Worm (Caenorhabditis elegans) whole organism, midembryonic: ENCODE measurements around the gene figl-1.

ENCODE experiments used
- T22C8.4 ChIP-seq: fragments of 200-800 bp; sonication (Bioruptor generic); IDR thresholded peaks from 2 replicates; pipeline ENCODE4 v1.3.6; 2022; ENCODE audit warnings: missing genetic modification characterization, missing compliant biosample characterization
- cog-1 ChIP-seq: sonication (generic microtip); optimal IDR thresholded peaks from 2 replicates; lab custom pipeline; 2016; ENCODE audit warnings: missing genetic modification characterization, missing compliant biosample characterization
- flt-1 ChIP-seq: fragments of 200-800 bp; sonication (Bioruptor generic); IDR thresholded peaks from 2 replicates; pipeline ENCODE4 v1.3.6; 2022; ENCODE audit warnings: missing genetic modification characterization, missing compliant biosample characterization
- klf-2 ChIP-seq: fragments of 200-800 bp; sonication (Bioruptor generic); conservative IDR thresholded peaks from 2 replicates; pipeline ENCODE4 v1.3.6; 2022; ENCODE audit warnings: missing genetic modification reagents, missing genetic modification characterization, missing compliant biosample characterization
- med-1 ChIP-seq: sonication (generic microtip); optimal IDR thresholded peaks from 2 replicates; lab custom pipeline; 2017; ENCODE audit warnings: missing genetic modification characterization, mild to moderate bottlenecking, missing compliant biosample characterization, antibody characterized with exemption, missing genetic modification reagents; ENCODE audit not compliant: insufficient read depth
- tab-1 ChIP-seq: fragments of 200-800 bp; sonication (Bioruptor generic); IDR thresholded peaks from 2 replicates; pipeline ENCODE4 v1.3.6; 2022; ENCODE audit warnings: missing genetic modification characterization, missing compliant biosample characterization
- ztf-23 ChIP-seq: fragments of 200-800 bp; sonication (Bioruptor generic); IDR thresholded peaks from 2 replicates; pipeline ENCODE4 v1.3.6; 2022; ENCODE audit warnings: missing genetic modification reagents, missing genetic modification characterization, missing compliant biosample characterization
- ztf-29 ChIP-seq: fragments of 200-800 bp; sonication (Bioruptor generic); IDR thresholded peaks from 2 replicates; pipeline ENCODE4 v1.3.6; 2022; ENCODE audit warnings: missing genetic modification reagents, missing genetic modification characterization, missing compliant biosample characterization

DNA sequence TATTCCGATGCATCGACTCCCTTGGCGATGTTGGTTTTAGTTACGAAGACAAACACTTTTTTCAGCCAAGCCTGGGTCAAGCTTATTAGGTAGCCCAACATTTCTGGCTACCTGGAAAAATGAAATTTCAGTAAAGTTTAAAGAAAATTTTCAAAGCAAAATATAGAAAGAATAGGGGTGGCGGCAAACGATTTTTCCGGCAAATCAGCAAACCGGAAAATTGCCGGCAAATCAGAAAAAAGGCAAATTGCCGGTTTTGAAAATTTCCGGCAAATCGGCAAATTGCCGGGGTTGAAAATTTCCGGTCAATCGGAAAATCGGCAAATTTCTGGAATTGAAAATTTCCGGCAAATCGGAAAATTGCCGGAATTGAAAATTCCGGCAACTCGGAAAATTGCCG, 31.8 kb upstream of the figl-1 start, which contains the start of gene F32D1.8:
- TF ChIP-seq ztf-23 (GFP tag; lab: Robert Waterston, UW) (0 out of 2 replicates have a peak, but pooled peaks have one; percentile 17), med-1 (GFP tag; lab: Kevin White, UChicago) (no peak), flt-1 (GFP tag; lab: Robert Waterston, UW) (no peak), tab-1 (no peak), klf-2 (GFP tag; lab: Robert Waterston, UW) (no peak), cog-1 (tag; lab: Kevin White, UChicago) (no peak), T22C8.4 (GFP tag; lab: Robert Waterston, UW) (no peak), ztf-29 (no peak)
